Worm (Caenorhabditis elegans): ENCODE results near the gene rps-12.

DNA sequence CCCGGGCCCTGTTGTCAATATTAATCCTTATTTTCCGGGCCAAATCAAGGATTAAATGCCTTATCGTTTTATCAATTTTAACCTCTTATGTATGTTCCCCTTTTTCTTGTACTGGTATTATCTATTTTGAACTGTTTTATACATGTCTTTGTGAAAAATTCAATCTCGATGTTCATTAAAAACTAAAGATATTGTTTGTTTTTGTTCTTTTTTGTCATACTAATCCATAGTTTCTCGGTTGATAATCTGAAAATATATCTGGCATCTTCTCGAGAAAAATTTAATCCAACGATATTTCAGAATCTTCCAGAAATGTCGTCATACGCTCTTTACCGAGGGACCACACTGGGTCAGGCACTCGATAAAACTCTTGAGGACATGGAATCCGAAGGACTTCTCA lies 14.6 kb downstream of the rps-12 start, which contains the start of gene B0336.13:
- TF ChIP-seq him-1 (tag; optimal IDR thresholded peaks at IDR 0.05) (no peak), dao-5 (tag; optimal IDR thresholded peaks at IDR 0.05) (no peak), W03F9.2 (tag; optimal IDR thresholded peaks at IDR 0.05) (no peak)
